Worm (Caenorhabditis elegans) whole organism, young adult: ENCODE data around the gene M05D6.5.

ENCODE experiments used
- C17E4.6 ChIP-seq: fragments of 200-800 bp; sonication (Bioruptor generic); IDR thresholded peaks from 2 replicates; pipeline ENCODE4 v1.3.6; 2022; ENCODE audit warnings: missing genetic modification reagents, missing genetic modification characterization, missing compliant biosample characterization
- D2030.7 ChIP-seq: fragments of 200-800 bp; sonication (Bioruptor generic); IDR thresholded peaks from 2 replicates; pipeline ENCODE4 v1.3.6; 2022; ENCODE audit warnings: missing genetic modification reagents, missing genetic modification characterization, missing compliant biosample characterization
- F22D6.2 ChIP-seq: sonication (generic microtip); optimal IDR thresholded peaks from 2 replicates; lab custom pipeline; 2016; ENCODE audit warnings: mild to moderate bottlenecking, missing genetic modification characterization, missing compliant biosample characterization
- F23B12.7 ChIP-seq: sonication (generic microtip); optimal IDR thresholded peaks from 2 replicates; lab custom pipeline; 2017; ENCODE audit warnings: missing genetic modification characterization, mild to moderate bottlenecking, missing compliant biosample characterization, antibody characterized with exemption, moderate library complexity; ENCODE audit not compliant: insufficient read depth
- F39B2.1 ChIP-seq: fragments of 200-800 bp; sonication (Bioruptor generic); IDR thresholded peaks from 2 replicates; pipeline ENCODE4 v1.3.6; 2022; ENCODE audit warnings: missing genetic modification reagents, missing genetic modification characterization, missing compliant biosample characterization
- Y53F4B.3 ChIP-seq: fragments of 200-800 bp; sonication (Bioruptor generic); IDR thresholded peaks from 2 replicates; pipeline ENCODE4 v1.3.6; 2022; ENCODE audit warnings: missing genetic modification reagents, missing genetic modification characterization, missing compliant biosample characterization
- Y56A3A.18 ChIP-seq: fragments of 200-800 bp; sonication (Bioruptor generic); IDR thresholded peaks from 2 replicates; pipeline ENCODE4 v1.3.6; 2022; ENCODE audit warnings: missing genetic modification reagents, missing genetic modification characterization, missing compliant biosample characterization
- ama-1 ChIP-seq, 3 experiments: fragments of 150-350 bp in 1 of 3; sonication (generic microtip) in 2 of 3; optimal IDR thresholded peaks; 2 replicates each; lab custom pipeline; 2014 to 2018; ENCODE audit warnings: missing biosample characterization in 2 of 3, missing genetic modification characterization in 2 of 3, missing genetic modification reagents in 2 of 3
- athp-1 ChIP-seq: sonication (generic microtip); optimal IDR thresholded peaks from 2 replicates; lab custom pipeline; 2017; ENCODE audit warnings: mild to moderate bottlenecking, missing genetic modification characterization, missing compliant biosample characterization
- attf-5 ChIP-seq: fragments of 200-800 bp; sonication (Bioruptor generic); optimal IDR thresholded peaks from 2 replicates; lab custom pipeline; 2018; ENCODE audit warnings: mild to moderate bottlenecking, missing genetic modification characterization, missing compliant biosample characterization
- bed-1 ChIP-seq: fragments of 200-800 bp; sonication (Bioruptor generic); IDR thresholded peaks from 2 replicates; pipeline ENCODE4 v1.3.6; 2022; ENCODE audit warnings: missing genetic modification reagents, missing genetic modification characterization, missing compliant biosample characterization
- bed-2 ChIP-seq: fragments of 200-800 bp; sonication (Bioruptor generic); IDR thresholded peaks from 2 replicates; pipeline ENCODE4 v1.3.6; 2022; ENCODE audit warnings: missing genetic modification reagents, missing genetic modification characterization, missing compliant biosample characterization
- ccch-3 ChIP-seq: fragments of 200-800 bp; sonication (Bioruptor generic); optimal IDR thresholded peaks from 2 replicates; lab custom pipeline; 2018; ENCODE audit warnings: mild to moderate bottlenecking, missing genetic modification characterization, missing compliant biosample characterization
- cebp-2 ChIP-seq: fragments of 200-800 bp; sonication (Bioruptor generic); IDR thresholded peaks from 2 replicates; pipeline ENCODE4 v1.3.6; 2022; ENCODE audit warnings: missing genetic modification characterization, missing compliant biosample characterization
- ceh-40 ChIP-seq: fragments of 200-800 bp; sonication (Bioruptor generic); IDR thresholded peaks from 2 replicates; pipeline ENCODE4 v1.3.6; 2022; ENCODE audit warnings: missing genetic modification characterization, missing compliant biosample characterization
- die-1 ChIP-seq: sonication (generic microtip); optimal IDR thresholded peaks from 2 replicates; lab custom pipeline; 2016; ENCODE audit warnings: missing genotype, mild to moderate bottlenecking, missing genetic modification characterization, missing compliant biosample characterization
- dpl-1 ChIP-seq: fragments of 150-350 bp; optimal IDR thresholded peaks from 2 replicates; lab custom pipeline; 2014; ENCODE audit warnings: missing biosample characterization, missing genetic modification reagents, missing genetic modification characterization
- egl-18 ChIP-seq: fragments of 200-800 bp; sonication (Bioruptor generic); IDR thresholded peaks from 2 replicates; pipeline ENCODE4 v1.3.6; 2022; ENCODE audit warnings: missing genetic modification reagents, missing genetic modification characterization, missing compliant biosample characterization
- him-1 ChIP-seq: sonication (generic microtip); optimal IDR thresholded peaks from 2 replicates; lab custom pipeline; 2016; ENCODE audit warnings: missing genotype, missing genetic modification reagents, missing genetic modification characterization, missing compliant biosample characterization
- hlh-12 ChIP-seq: sonication (generic microtip); optimal IDR thresholded peaks from 2 replicates; lab custom pipeline; 2016; ENCODE audit warnings: missing genetic modification characterization, missing compliant biosample characterization
- hmg-1.2 ChIP-seq: fragments of 200-800 bp; sonication (Bioruptor generic); IDR thresholded peaks from 2 replicates; pipeline ENCODE4 v1.3.6; 2022; ENCODE audit warnings: missing genetic modification reagents, missing genetic modification characterization, missing compliant biosample characterization
- hmg-20 ChIP-seq: fragments of 200-800 bp; sonication (Bioruptor generic); IDR thresholded peaks from 2 replicates; pipeline ENCODE4 v1.3.6; 2022; ENCODE audit warnings: missing genetic modification reagents, missing genetic modification characterization, missing compliant biosample characterization
- let-607 ChIP-seq, 2 experiments: fragments of 200-800 bp in 1 of 2; sonication (Bioruptor generic) in 1 of 2; sonication (generic microtip) in 1 of 2; optimal IDR thresholded peaks; 2 replicates each; lab custom pipeline; 2016 to 2018; ENCODE audit warnings: mild to moderate bottlenecking in 2 of 2, missing compliant biosample characterization in 2 of 2, missing genetic modification characterization in 2 of 2, moderate library complexity in 2 of 2, missing genotype in 1 of 2
- lin-40 ChIP-seq: sonication (generic microtip); optimal IDR thresholded peaks from 2 replicates; lab custom pipeline; 2016; ENCODE audit warnings: missing genetic modification characterization, mild to moderate bottlenecking, missing compliant biosample characterization, missing genotype, missing genetic modification reagents
- lsl-1 ChIP-seq: fragments of 200-800 bp; sonication (Bioruptor generic); optimal IDR thresholded peaks from 2 replicates; lab custom pipeline; 2018; ENCODE audit warnings: mild to moderate bottlenecking, missing genetic modification characterization, moderate library complexity, missing compliant biosample characterization
- madf-6 ChIP-seq: fragments of 200-800 bp; sonication (Bioruptor generic); IDR thresholded peaks from 2 replicates; pipeline ENCODE4 v1.3.6; 2022; ENCODE audit warnings: missing genetic modification reagents, missing genetic modification characterization, missing compliant biosample characterization
- mes-4 ChIP-seq: sonication (generic microtip); optimal IDR thresholded peaks from 2 replicates; lab custom pipeline; 2016; ENCODE audit warnings: missing genotype, missing genetic modification characterization, missing compliant biosample characterization
- nfya-2 ChIP-seq: fragments of 200-800 bp; sonication (Bioruptor generic); IDR thresholded peaks from 2 replicates; pipeline ENCODE4 v1.3.6; 2022; ENCODE audit warnings: missing genetic modification reagents, missing genetic modification characterization, missing compliant biosample characterization
- nhr-179 ChIP-seq: sonication (generic microtip); optimal IDR thresholded peaks from 2 replicates; lab custom pipeline; 2016; ENCODE audit warnings: mild to moderate bottlenecking, missing genetic modification characterization, missing compliant biosample characterization
- nhr-80 ChIP-seq: sonication (generic microtip); optimal IDR thresholded peaks from 2 replicates; lab custom pipeline; 2016; ENCODE audit warnings: missing genetic modification characterization, missing compliant biosample characterization
- nhr-90 ChIP-seq: sonication (generic microtip); optimal IDR thresholded peaks from 2 replicates; lab custom pipeline; 2016; ENCODE audit warnings: missing genotype, mild to moderate bottlenecking, missing genetic modification characterization, missing compliant biosample characterization
- pbrm-1 ChIP-seq: fragments of 200-800 bp; sonication (Bioruptor generic); IDR thresholded peaks from 2 replicates; pipeline ENCODE4 v1.3.6; 2022; ENCODE audit warnings: missing genetic modification reagents, missing genetic modification characterization, missing compliant biosample characterization
- pha-4 ChIP-seq: fragments of 150-350 bp; sonication (generic microtip); optimal IDR thresholded peaks from 2 replicates; lab custom pipeline; 2014; ENCODE audit warnings: missing biosample characterization, missing genetic modification reagents, missing genetic modification characterization
- sdz-38 ChIP-seq: sonication (generic microtip); optimal IDR thresholded peaks from 2 replicates; lab custom pipeline; 2016; ENCODE audit warnings: missing genotype, missing genetic modification characterization, missing compliant biosample characterization
- sptf-2 ChIP-seq: fragments of 200-800 bp; sonication (Bioruptor generic); optimal IDR thresholded peaks from 2 replicates; lab custom pipeline; 2018; ENCODE audit warnings: mild to moderate bottlenecking, missing genetic modification characterization, missing compliant biosample characterization
- tbx-9 ChIP-seq: sonication (generic microtip); optimal IDR thresholded peaks from 2 replicates; lab custom pipeline; 2016; ENCODE audit warnings: borderline replicate concordance, missing genetic modification characterization, inconsistent platforms, missing compliant biosample characterization
- zfh-2 ChIP-seq: fragments of 200-800 bp; sonication (Bioruptor generic); conservative IDR thresholded peaks from 2 replicates; pipeline ENCODE4 v1.3.6; 2022; ENCODE audit warnings: missing genetic modification reagents, missing genetic modification characterization, missing compliant biosample characterization
- zim-3 ChIP-seq: sonication (generic microtip); optimal IDR thresholded peaks from 2 replicates; lab custom pipeline; 2017; ENCODE audit warnings: mild to moderate bottlenecking, missing genetic modification characterization, moderate library complexity, missing compliant biosample characterization
- ztf-18 ChIP-seq: sonication (generic microtip); optimal IDR thresholded peaks from 2 replicates; lab custom pipeline; 2016; ENCODE audit warnings: missing genotype, mild to moderate bottlenecking, missing genetic modification characterization, missing compliant biosample characterization
- ztf-28 ChIP-seq: fragments of 200-800 bp; sonication (Bioruptor generic); IDR thresholded peaks from 2 replicates; pipeline ENCODE4 v1.3.6; 2022; ENCODE audit warnings: missing genetic modification reagents, missing genetic modification characterization, missing compliant biosample characterization

The M05D6.5 gene

ce11 chrII:8483124-8483792 lies 1.3 kb upstream of the M05D6.5 start (continued):
- no peak for TF ChIP-seq nhr-179 (tag; lab: Kevin White, UChicago)
- TF ChIP-seq nhr-90 (tag; lab: Kevin White, UChicago) = no peak
- TF ChIP-seq nhr-80 (tag; lab: Kevin White, UChicago) = peak; percentile 24
- no peak for TF ChIP-seq Y56A3A.18
- no peak for TF ChIP-seq pbrm-1 (GFP tag; lab: Robert Waterston, UW)
- TF ChIP-seq ztf-18 (tag; lab: Kevin White, UChicago) = no peak
- TF ChIP-seq sptf-2 = no peak
- no peak for TF ChIP-seq lin-40 (tag; lab: Kevin White, UChicago)
- TF ChIP-seq ceh-40 (GFP tag; lab: Robert Waterston, UW) = no peak
- no peak for TF ChIP-seq zim-3
- TF ChIP-seq D2030.7 (GFP tag; lab: Robert Waterston, UW) = no peak
- no peak for TF ChIP-seq egl-18 (GFP tag; lab: Robert Waterston, UW)
- TF ChIP-seq Y53F4B.3 (GFP tag; lab: Robert Waterston, UW) = no peak
- peak; percentile 43 for TF ChIP-seq attf-5
- TF ChIP-seq athp-1 (tag; lab: Kevin White, UChicago) = no peak
- no peak for TF ChIP-seq ztf-28 (GFP tag; lab: Robert Waterston, UW)
- no peak for TF ChIP-seq F39B2.1 (GFP tag; lab: Robert Waterston, UW)
- TF ChIP-seq hmg-20 (GFP tag; lab: Robert Waterston, UW) = no peak
- TF ChIP-seq let-607 (tag; optimal IDR thresholded peaks at IDR 0.05; lab: Kevin White, UChicago) = no peak
- TF ChIP-seq tbx-9 (tag; lab: Kevin White, UChicago) = no peak
- TF ChIP-seq pha-4 (tag; lab: Kevin White, UChicago) = no peak
- no peak for TF ChIP-seq bed-1
- TF ChIP-seq nfya-2 (GFP tag; lab: Robert Waterston, UW) = no peak
- no peak for TF ChIP-seq bed-2
- no peak for TF ChIP-seq F23B12.7 (tag; lab: Kevin White, UChicago)
- no peak for TF ChIP-seq sdz-38 (tag; lab: Kevin White, UChicago)
- no peak for TF ChIP-seq madf-6 (GFP tag; lab: Robert Waterston, UW)
- no peak for TF ChIP-seq ccch-3 (GFP tag; lab: Kevin White, UChicago)
- TF ChIP-seq ama-1 (optimal IDR thresholded peaks at IDR 0.05; lab: Kevin White, UChicago) = peak; percentile 61
- TF ChIP-seq ama-1 (GFP tag; optimal IDR thresholded peaks at IDR 0.05; lab: Kevin White, UChicago) = no peak
- no peak for TF ChIP-seq die-1 (tag; lab: Kevin White, UChicago)
- TF ChIP-seq hmg-1.2 (GFP tag; lab: Robert Waterston, UW) = peak; percentile 55; the same call in 1 of the 2 replicates
- TF ChIP-seq hlh-12 (tag; lab: Kevin White, UChicago) = no peak
- no peak for TF ChIP-seq C17E4.6 (GFP tag; lab: Robert Waterston, UW)
- TF ChIP-seq dpl-1 = no peak
- no peak for TF ChIP-seq cebp-2
- TF ChIP-seq zfh-2 = no peak
- peak; percentile 35 for TF ChIP-seq lsl-1 (GFP tag; lab: Kevin White, UChicago)
- TF ChIP-seq mes-4 (tag; lab: Kevin White, UChicago) = no peak
- no peak for TF ChIP-seq him-1 (tag; lab: Kevin White, UChicago)
- no peak for TF ChIP-seq F22D6.2
